Worm (Caenorhabditis elegans): ENCODE measurements around the gene F36D3.4.
"Not testable (repeated sequence)": the region's sequence is repeated elsewhere in the genome, so short reads cannot be mapped to it uniquely, and the experiment has no call there.

F36D3.4 gene

ce11 chrV:16522242-16522641, 4.7 kb upstream of the F36D3.4 start, which contains the start of gene srw-34:
TSS of gene srw-34 (minus strand) at chrV:16522342.
- TF ChIP-seq ztf-28 (GFP tag; IDR thresholded peaks at IDR 0.05) (no peak), die-1 (tag; optimal IDR thresholded peaks at IDR 0.05) (no peak), nfyb-1 (GFP tag; IDR thresholded peaks at IDR 0.05) (no peak), repo-1 (tag; optimal IDR thresholded peaks at IDR 0.05) (no peak), ekl-4 (GFP tag; IDR thresholded peaks at IDR 0.05) (no peak), Y95B8A.8 (GFP tag; IDR thresholded peaks at IDR 0.05) (no peak), attf-3 (GFP tag; conservative IDR thresholded peaks at IDR 0.05) (no peak), egl-18 (GFP tag; IDR thresholded peaks at IDR 0.05) (no peak), cebp-2 (GFP tag; IDR thresholded peaks at IDR 0.05) (no peak)

ce11 chrV:16515140-16515539, 2.4 kb downstream of the F36D3.4 start, which contains the start of gene F36D3.5:
TSS of gene F36D3.5 (minus strand) at chrV:16515240.
- not testable (repeated sequence) for TF ChIP-seq dox-1 (GFP tag; IDR thresholded peaks at IDR 0.05); sdz-38 (tag; optimal IDR thresholded peaks at IDR 0.05); attf-3 (GFP tag; conservative IDR thresholded peaks at IDR 0.05)

- TF ChIP-seq cebp-2 (GFP tag; IDR thresholded peaks at IDR 0.05), result no peak
- no peak for TF ChIP-seq repo-1 (tag; optimal IDR thresholded peaks at IDR 0.05)
- no peak for TF ChIP-seq hmg-20 (GFP tag; IDR thresholded peaks at IDR 0.05)
- no peak for TF ChIP-seq lin-35 (GFP tag; optimal IDR thresholded peaks at IDR 0.05)
- TF ChIP-seq die-1 (tag; optimal IDR thresholded peaks at IDR 0.05), result no peak
- no peak for TF ChIP-seq lin-40 (tag; optimal IDR thresholded peaks at IDR 0.05)
Measured at ce11 chrV:16508667-16509066, 8.9 kb downstream of the F36D3.4 start, which contains the start of gene srr-3. TSS of gene srr-3 (minus strand) at chrV:16508767.

ce11 chrV:16506650-16507049, 10.9 kb downstream of the F36D3.4 start:
- no peak for TF ChIP-seq B0261.1 (tag; optimal IDR thresholded peaks at IDR 0.05)
- no peak for TF ChIP-seq nhr-120 (GFP tag; IDR thresholded peaks at IDR 0.05)
- TF ChIP-seq madf-3 (GFP tag; IDR thresholded peaks at IDR 0.05), result no peak
- TF ChIP-seq efl-1 (GFP tag; optimal IDR thresholded peaks at IDR 0.05), result no peak
- no peak for TF ChIP-seq rec-8 (tag; optimal IDR thresholded peaks at IDR 0.05)
- TF ChIP-seq aptf-2 (GFP tag; conservative IDR thresholded peaks at IDR 0.05), result no peak
- TF ChIP-seq nfya-2 (GFP tag; IDR thresholded peaks at IDR 0.05), result no peak
- no peak for TF ChIP-seq sea-2 (GFP tag; IDR thresholded peaks at IDR 0.05)
- TF ChIP-seq ama-1 (optimal IDR thresholded peaks at IDR 0.05), result no peak
- TF ChIP-seq ama-1 (GFP tag; optimal IDR thresholded peaks at IDR 0.05), result no peak
- TF ChIP-seq lag-1 (GFP tag; IDR thresholded peaks at IDR 0.05), result no peak
- TF ChIP-seq madf-10 (tag; optimal IDR thresholded peaks at IDR 0.05), result no peak
- no peak for TF ChIP-seq ceh-79 (tag; optimal IDR thresholded peaks at IDR 0.05)
- TF ChIP-seq egl-18 (GFP tag; IDR thresholded peaks at IDR 0.05), result no peak
- TF ChIP-seq hmg-20 (GFP tag; IDR thresholded peaks at IDR 0.05), result no peak
- no peak for TF ChIP-seq ceh-58 (GFP tag; IDR thresholded peaks at IDR 0.05)
- TF ChIP-seq dpff-1 (tag; optimal IDR thresholded peaks at IDR 0.05), result no peak
- no peak for TF ChIP-seq unc-130 (GFP tag; optimal IDR thresholded peaks at IDR 0.05)
- no peak for TF ChIP-seq Y79H2A.3 (GFP tag; conservative IDR thresholded peaks at IDR 0.05)
- no peak for TF ChIP-seq let-526 (GFP tag; IDR thresholded peaks at IDR 0.05)
- no peak for TF ChIP-seq atf-7 (tag; optimal IDR thresholded peaks at IDR 0.05)

- TF ChIP-seq zfh-2 (GFP tag; conservative IDR thresholded peaks at IDR 0.05) (no peak), lir-1 (GFP tag; conservative IDR thresholded peaks at IDR 0.05) (no peak), Y53F4B.3 (GFP tag; IDR thresholded peaks at IDR 0.05) (no peak), snpc-4 (GFP tag; optimal IDR thresholded peaks at IDR 0.05) (no peak), snpc-4 (tag; optimal IDR thresholded peaks at IDR 0.05) (no peak), cebp-1 (GFP tag; IDR thresholded peaks at IDR 0.05) (no peak), cebp-1 (tag; optimal IDR thresholded peaks at IDR 0.05) (no peak), T07F8.4 (tag; optimal IDR thresholded peaks at IDR 0.05) (no peak), ztf-26 (tag; optimal IDR thresholded peaks at IDR 0.05) (no peak), aptf-2 (GFP tag; conservative IDR thresholded peaks at IDR 0.05) (no peak), B0035.1 (tag; optimal IDR thresholded peaks at IDR 0.05) (no peak), mxl-1 (tag; optimal IDR thresholded peaks at IDR 0.05) (no peak), ceh-40 (GFP tag; IDR thresholded peaks at IDR 0.05) (no peak), fkh-3 (tag; optimal IDR thresholded peaks at IDR 0.05) (no peak)
Measured at ce11 chrV:16505828-16506227, 11.7 kb downstream of the F36D3.4 start, which contains the start of gene nhr-54. TSS of gene nhr-54 (minus strand) at chrV:16505928.

All from whole organism, young adult.